Worm (Caenorhabditis elegans) whole organism, L3 larva: ENCODE data around the gene rskd-1.

Experiments used
- R02D3.7 ChIP-seq: fragments of 150-350 bp; optimal IDR thresholded peaks from 2 replicates; lab custom pipeline; 2014; ENCODE audit warnings: missing biosample characterization, missing genetic modification characterization
- ZK546.5 ChIP-seq: sonication (generic microtip); optimal IDR thresholded peaks from 2 replicates; lab custom pipeline; 2017; ENCODE audit warnings: missing biosample characterization, missing genetic modification characterization
- aly-2 ChIP-seq: fragments of 150-350 bp; optimal IDR thresholded peaks from 2 replicates; lab custom pipeline; 2014; ENCODE audit warnings: missing biosample characterization, missing genetic modification characterization
- ama-1 ChIP-seq: fragments of 150-350 bp; optimal IDR thresholded peaks from 2 replicates; lab custom pipeline; 2018
- ceh-28 ChIP-seq: fragments of 150-350 bp; optimal IDR thresholded peaks from 2 replicates; lab custom pipeline; 2014; ENCODE audit warnings: missing biosample characterization, missing genetic modification reagents, missing genetic modification characterization
- ceh-82 ChIP-seq: fragments of 150-350 bp; optimal IDR thresholded peaks from 2 replicates; lab custom pipeline; 2014; ENCODE audit warnings: missing biosample characterization, missing genetic modification characterization
- daf-12 ChIP-seq: fragments of 150-350 bp; optimal IDR thresholded peaks from 2 replicates; lab custom pipeline; 2014; ENCODE audit warnings: missing biosample characterization, missing genetic modification reagents, missing genetic modification characterization
- egl-5 ChIP-seq: fragments of 150-350 bp; optimal IDR thresholded peaks from 2 replicates; lab custom pipeline; 2017; ENCODE audit warnings: missing biosample characterization, missing genetic modification reagents, missing genetic modification characterization, inconsistent platforms
- elt-1 ChIP-seq: fragments of 150-350 bp; optimal IDR thresholded peaks from 2 replicates; lab custom pipeline; 2014; ENCODE audit warnings: missing biosample characterization, missing genetic modification characterization
- elt-2 ChIP-seq: sonication (generic microtip); optimal IDR thresholded peaks from 2 replicates; lab custom pipeline; 2016; ENCODE audit warnings: missing genetic modification reagents, mild to moderate bottlenecking, missing genetic modification characterization, missing compliant biosample characterization
- elt-3 ChIP-seq, 3 experiments: fragments of 150-350 bp in 1 of 3; sonication (generic microtip) in 2 of 3; optimal IDR thresholded peaks; 2 replicates in 2 of 3; 4 replicates in 1 of 3; lab custom pipeline; 2014 to 2017; ENCODE audit warnings: missing biosample characterization in 3 of 3, missing genetic modification characterization in 3 of 3
- eor-1 ChIP-seq, 2 experiments: fragments of 150-350 bp; optimal IDR thresholded peaks; 2 replicates each; lab custom pipeline; 2014 to 2018; ENCODE audit warnings: missing biosample characterization in 2 of 2, missing genetic modification characterization in 2 of 2
- fkh-10 ChIP-seq: sonication (generic microtip); optimal IDR thresholded peaks from 2 replicates; lab custom pipeline; 2017; ENCODE audit warnings: missing biosample characterization, missing genetic modification reagents, missing genetic modification characterization
- fos-1 ChIP-seq: fragments of 150-350 bp; optimal IDR thresholded peaks from 2 replicates; lab custom pipeline; 2014; ENCODE audit warnings: missing biosample characterization, missing genetic modification characterization
- mdl-1 ChIP-seq: fragments of 150-350 bp; optimal IDR thresholded peaks from 2 replicates; lab custom pipeline; 2014; ENCODE audit warnings: missing biosample characterization, missing genetic modification characterization
- mml-1 ChIP-seq: fragments of 150-350 bp; sonication (generic microtip); optimal IDR thresholded peaks from 3 replicates; lab custom pipeline; 2014; ENCODE audit warnings: missing biosample characterization, missing genetic modification characterization
- nhr-11 ChIP-seq: fragments of 150-350 bp; optimal IDR thresholded peaks from 2 replicates; lab custom pipeline; 2014; ENCODE audit warnings: missing biosample characterization, missing genetic modification characterization
- nhr-25 ChIP-seq: sonication (generic microtip); optimal IDR thresholded peaks from 2 replicates; lab custom pipeline; 2017; ENCODE audit warnings: missing biosample characterization, missing genetic modification characterization
- nhr-43 ChIP-seq: sonication (generic microtip); optimal IDR thresholded peaks from 2 replicates; lab custom pipeline; 2016; ENCODE audit warnings: mild to moderate bottlenecking, missing genetic modification characterization, missing compliant biosample characterization; ENCODE audit not compliant: poor library complexity, severe bottlenecking
- nhr-67 ChIP-seq: fragments of 150-350 bp; optimal IDR thresholded peaks from 2 replicates; lab custom pipeline; 2014; ENCODE audit warnings: missing biosample characterization, missing genetic modification characterization
- nhr-76 ChIP-seq: fragments of 150-350 bp; sonication (generic microtip); optimal IDR thresholded peaks from 5 replicates; lab custom pipeline; 2014; ENCODE audit warnings: missing biosample characterization, missing genetic modification characterization
- nhr-77 ChIP-seq: fragments of 150-350 bp; optimal IDR thresholded peaks from 2 replicates; lab custom pipeline; 2014; ENCODE audit warnings: missing biosample characterization, missing genetic modification characterization
- pha-4 ChIP-seq: fragments of 150-350 bp; optimal IDR thresholded peaks from 2 replicates; lab custom pipeline; 2014; ENCODE audit warnings: missing biosample characterization, missing genetic modification reagents, missing genetic modification characterization
- sea-2 ChIP-seq: fragments of 150-350 bp; sonication (generic microtip); optimal IDR thresholded peaks from 4 replicates; lab custom pipeline; 2014; ENCODE audit warnings: missing biosample characterization, missing genetic modification reagents, missing genetic modification characterization
- snpc-4 ChIP-seq: fragments of 150-350 bp; optimal IDR thresholded peaks from 2 replicates; lab custom pipeline; 2014; ENCODE audit warnings: missing biosample characterization, missing genetic modification characterization
- unc-39 ChIP-seq: sonication (generic microtip); optimal IDR thresholded peaks from 4 replicates; lab custom pipeline; 2017; ENCODE audit warnings: missing biosample characterization, missing genetic modification characterization
- unc-62 ChIP-seq: fragments of 150-350 bp; sonication (generic microtip); optimal IDR thresholded peaks from 4 replicates; lab custom pipeline; 2014; ENCODE audit warnings: missing biosample characterization, missing genetic modification reagents, missing genetic modification characterization
- zag-1 ChIP-seq: fragments of 150-350 bp; optimal IDR thresholded peaks from 2 replicates; lab custom pipeline; 2014; ENCODE audit warnings: missing biosample characterization, missing genetic modification characterization
- ztf-11 ChIP-seq: fragments of 150-350 bp; optimal IDR thresholded peaks from 2 replicates; lab custom pipeline; 2014; ENCODE audit warnings: missing biosample characterization, missing genetic modification characterization
- ztf-4 ChIP-seq: fragments of 150-350 bp; optimal IDR thresholded peaks from 2 replicates; lab custom pipeline; 2014; ENCODE audit warnings: missing biosample characterization, missing genetic modification characterization

Gene rskd-1

DNA sequence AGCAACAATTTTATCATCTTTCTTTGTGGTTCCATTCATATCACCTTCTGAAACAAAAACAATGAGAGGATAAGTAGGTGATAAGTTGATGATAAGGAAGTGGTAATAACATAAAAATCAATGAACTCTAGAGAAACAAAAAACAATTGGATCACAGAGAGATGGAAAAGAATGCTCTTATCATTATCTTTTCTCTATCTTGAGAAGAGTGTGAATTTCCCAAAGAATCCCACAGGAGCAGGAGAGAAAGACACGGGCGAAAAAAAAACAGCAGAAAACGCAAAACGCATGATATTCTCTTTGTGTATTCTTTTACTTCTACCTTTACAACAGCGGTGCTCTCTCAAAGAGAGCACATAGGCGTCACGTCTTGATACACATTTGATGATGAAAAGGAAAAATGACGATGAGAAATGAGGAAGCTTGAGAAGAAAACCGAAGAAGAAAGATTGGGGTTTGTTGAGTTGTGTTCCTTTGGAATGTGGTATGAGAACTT is 19.1 kb downstream of the rskd-1 start, which contains the start of gene twk-24:
TSS of gene twk-24 (minus strand) at position 51 of the 496 bp plus-strand sequence.
- TF ChIP-seq daf-12 (tag; lab: Kevin White, UChicago): no peak
- TF ChIP-seq ceh-82 (tag; lab: Kevin White, UChicago): no peak
- no peak for TF ChIP-seq ztf-11
- TF ChIP-seq aly-2 (tag; lab: Kevin White, UChicago): no peak
- no peak for TF ChIP-seq unc-39
- no peak for TF ChIP-seq elt-1 (tag; lab: Kevin White, UChicago)
- TF ChIP-seq eor-1 (tag; optimal IDR thresholded peaks at IDR 0.05; lab: Kevin White, UChicago): no peak
- no peak for TF ChIP-seq R02D3.7
- TF ChIP-seq unc-62 (GFP tag; lab: Kevin White, UChicago): no peak
- TF ChIP-seq mdl-1 (tag; lab: Kevin White, UChicago): no peak
- TF ChIP-seq nhr-43 (tag; lab: Kevin White, UChicago): no peak
- no peak for TF ChIP-seq nhr-76 (tag; lab: Kevin White, UChicago)
- TF ChIP-seq, all 47 proteins: peak for 0

DNA sequence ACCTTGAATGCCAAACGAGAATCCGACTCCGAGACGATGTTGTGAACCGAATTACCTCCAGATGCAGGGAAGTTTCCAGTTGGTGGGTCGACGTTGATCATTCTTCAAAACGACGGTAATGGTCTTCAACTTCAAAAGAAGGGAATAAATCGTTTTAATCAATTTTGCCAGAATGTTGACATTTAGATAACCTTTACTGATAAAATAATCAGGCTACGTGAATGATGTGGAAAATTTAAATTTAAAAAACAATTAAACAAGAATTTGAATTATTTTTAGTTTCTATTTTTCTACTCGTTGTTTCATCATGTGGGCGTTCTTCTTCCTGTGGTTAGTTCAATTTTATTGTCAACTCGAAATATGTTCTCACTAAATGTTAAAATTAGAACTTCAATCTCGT is 24.7 kb downstream of the rskd-1 start, which contains the start of gene ssp-35:
TSS of gene ssp-35 (minus strand) at position 101 of the 400 bp plus-strand sequence.
- TF ChIP-seq ceh-28 (no peak), elt-2 (tag; lab: Kevin White, UChicago) (no peak), mml-1 (tag; lab: Kevin White, UChicago) (no peak), aly-2 (tag; lab: Kevin White, UChicago) (no peak), nhr-11 (no peak), ztf-4 (tag; lab: Kevin White, UChicago) (no peak), sea-2 (no peak), unc-39 (no peak), egl-5 (tag; lab: Kevin White, UChicago) (no peak), fos-1 (tag; lab: Kevin White, UChicago) (no peak), R02D3.7 (no peak), ZK546.5 (no peak), zag-1 (no peak), fkh-10 (GFP tag; lab: Kevin White, UChicago) (no peak), nhr-77 (tag; lab: Kevin White, UChicago) (no peak), snpc-4 (tag; lab: Kevin White, UChicago) (no peak)
- TF ChIP-seq, all 47 proteins: peak for 0

DNA sequence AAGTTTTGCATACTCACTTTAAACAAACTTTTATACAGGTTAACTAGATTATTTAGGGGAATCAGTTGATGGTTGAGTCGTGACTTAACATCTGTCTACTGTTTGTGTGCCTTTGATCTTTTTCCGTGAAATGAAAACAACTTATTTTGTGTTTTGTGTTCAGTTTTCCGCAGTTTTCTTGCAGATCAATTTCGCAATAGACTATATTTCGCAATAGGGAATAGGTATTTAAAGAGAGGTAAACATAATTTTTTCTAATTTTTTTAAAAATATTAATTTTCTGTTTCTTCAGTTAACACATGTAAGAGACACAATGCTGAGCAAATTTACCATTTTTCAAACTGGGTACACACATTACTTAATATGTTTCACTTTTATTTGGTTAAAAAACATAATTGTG is 27.0 kb downstream of the rskd-1 start, which contains the start of gene tbb-6:
TSS of gene tbb-6 (plus strand) at position 155 of the 400 bp plus-strand sequence.
- TF ChIP-seq ama-1 (lab: Kevin White, UChicago) (no peak), fkh-10 (GFP tag; lab: Kevin White, UChicago) (no peak), pha-4 (tag; lab: Kevin White, UChicago) (no peak), nhr-76 (tag; lab: Kevin White, UChicago) (no peak), elt-1 (tag; lab: Kevin White, UChicago) (no peak), elt-2 (tag; lab: Kevin White, UChicago) (no peak)

DNA sequence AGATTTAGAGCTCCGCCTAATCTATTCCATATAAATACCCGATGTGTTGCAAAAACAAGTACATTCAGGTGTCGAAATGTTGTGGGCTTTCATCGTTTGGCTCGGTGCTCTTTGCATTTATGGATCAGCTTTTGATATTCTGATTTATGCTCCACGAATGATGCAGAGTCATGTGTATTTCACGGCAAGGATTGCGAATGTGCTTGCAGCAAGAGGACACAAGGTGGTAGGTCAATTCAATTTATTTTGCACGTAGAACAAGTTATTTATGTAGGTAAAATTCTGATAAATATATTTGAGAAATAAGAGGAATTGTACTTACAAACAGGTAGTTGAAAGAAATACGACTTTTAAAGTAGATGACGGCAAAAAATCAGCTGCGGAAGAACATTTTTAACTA is 29.5 kb downstream of the rskd-1 start, which contains the start of gene ugt-56:
TSS of gene ugt-56 (plus strand) at position 61 of the 400 bp plus-strand sequence.
- TF ChIP-seq sea-2 (no peak), snpc-4 (tag; lab: Kevin White, UChicago) (no peak), unc-39 (no peak), ztf-11 (no peak), nhr-43 (tag; lab: Kevin White, UChicago) (no peak), elt-3 (tag; optimal IDR thresholded peaks at IDR 0.05; lab: Kevin White, UChicago) (no peak), ama-1 (lab: Kevin White, UChicago) (no peak), nhr-25 (tag; lab: Kevin White, UChicago) (no peak), unc-62 (GFP tag; lab: Kevin White, UChicago) (no peak)

DNA sequence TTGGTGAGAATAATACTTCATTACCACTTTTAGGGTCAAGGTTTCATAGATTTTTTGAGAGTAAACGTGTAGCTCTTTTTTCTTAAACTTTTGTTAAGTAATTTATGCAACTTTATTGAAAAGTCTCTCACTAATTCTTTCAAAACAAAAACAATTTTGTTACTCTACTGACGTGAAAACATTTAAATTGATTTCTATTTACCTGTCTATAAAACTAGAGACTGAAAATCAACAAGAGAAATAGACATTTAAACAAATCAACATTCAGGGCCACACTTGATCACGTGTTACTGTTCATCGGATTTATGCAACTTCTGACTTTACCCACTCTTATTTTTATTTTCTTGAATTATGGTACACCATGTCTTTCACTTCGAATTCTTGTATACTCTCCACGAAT is 32.0 kb downstream of the rskd-1 start, which contains the start of gene ugt-55:
TSS of gene ugt-55 (plus strand) at position 301 of the 400 bp plus-strand sequence.
- TF ChIP-seq zag-1: no peak
- TF ChIP-seq nhr-77 (tag; lab: Kevin White, UChicago): no peak
- TF ChIP-seq nhr-67: no peak

DNA sequence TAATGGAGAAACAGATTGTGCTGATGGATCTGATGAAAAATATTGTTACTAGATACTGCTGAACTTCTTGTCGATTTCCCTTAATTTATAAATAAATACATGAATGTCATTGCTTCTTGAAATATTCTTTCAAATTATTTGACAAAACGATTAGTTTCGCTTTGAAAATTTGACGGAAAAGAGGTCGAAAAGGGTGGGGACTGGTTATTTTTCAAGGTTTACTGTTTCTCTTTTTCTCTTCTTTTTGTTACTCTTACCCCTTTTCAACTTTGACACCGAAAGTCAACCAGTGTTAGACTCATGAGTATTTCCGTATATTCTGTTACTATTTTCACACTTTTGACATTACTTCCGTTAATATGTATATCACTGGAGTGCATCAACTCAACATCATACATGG is 33.1 kb downstream of the rskd-1 start, which contains the start of gene T04H1.12:
TSS of gene T04H1.12 (plus strand) at position 301 of the 400 bp plus-strand sequence.
- no peak for TF ChIP-seq elt-2 (tag; lab: Kevin White, UChicago)
- no peak for TF ChIP-seq nhr-76 (tag; lab: Kevin White, UChicago)
